Worm (Caenorhabditis elegans) whole organism, early embryonic: ENCODE data around the gene K05F1.1.

Source experiments
- aly-1 ChIP-seq: sonication (generic microtip); optimal IDR thresholded peaks from 2 replicates; lab custom pipeline; 2016; ENCODE audit warnings: missing genetic modification characterization, missing compliant biosample characterization
- ama-1 ChIP-seq: fragments of 150-350 bp; optimal IDR thresholded peaks from 2 replicates; lab custom pipeline; 2014
- ets-7 ChIP-seq: sonication (generic microtip); optimal IDR thresholded peaks from 2 replicates; lab custom pipeline; 2016; ENCODE audit warnings: missing genotype, missing genetic modification characterization, missing compliant biosample characterization
- hmg-4 ChIP-seq: fragments of 200-800 bp; sonication (Bioruptor generic); optimal IDR thresholded peaks from 2 replicates; lab custom pipeline; 2018; ENCODE audit warnings: mild to moderate bottlenecking, missing genetic modification characterization, missing compliant biosample characterization
- pes-1 ChIP-seq: fragments of 200-800 bp; sonication (Bioruptor generic); IDR thresholded peaks from 2 replicates; pipeline ENCODE4 v1.3.6; 2022; ENCODE audit warnings: missing genetic modification reagents, missing genetic modification characterization, missing compliant biosample characterization
- tra-4 ChIP-seq: sonication (generic microtip); optimal IDR thresholded peaks from 2 replicates; lab custom pipeline; 2017; ENCODE audit warnings: missing genetic modification characterization, missing compliant biosample characterization

DNA sequence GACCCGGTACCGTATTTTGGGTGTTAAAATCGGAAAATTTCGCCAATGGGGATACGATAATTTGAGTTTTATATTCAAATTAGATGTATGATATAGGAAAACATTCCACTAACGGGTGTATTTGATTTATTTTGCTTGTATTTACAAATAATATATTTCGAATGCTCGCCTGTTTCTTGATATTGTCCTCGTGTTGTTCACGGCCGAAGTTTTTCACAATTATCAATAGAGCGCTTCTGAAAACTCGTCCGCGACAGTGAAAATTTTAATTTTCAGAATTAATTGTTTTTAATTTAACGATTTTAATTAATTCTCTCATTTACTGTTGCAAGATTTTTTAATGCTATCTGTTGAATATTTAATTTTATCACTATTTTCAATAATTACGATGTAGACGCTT lies 18.5 kb downstream of the K05F1.1 start:
- TF ChIP-seq hmg-4 (GFP tag; lab: Kevin White, UChicago) (no peak), ama-1 (no peak), tra-4 (tag; lab: Kevin White, UChicago) (no peak), pes-1 (no peak), aly-1 (tag; lab: Kevin White, UChicago) (no peak), ets-7 (tag; lab: Kevin White, UChicago) (no peak)
